Fruit fly (Drosophila melanogaster): ENCODE measurements around the gene CG14785.

The CG14785 gene

dm6 chrX:1454837-1455236 is 2.0 kb downstream of the CG14785 start (continued):
- TF ChIP-seq Trl (optimal IDR thresholded peaks at IDR 0.05) = no peak
- no peak for TF ChIP-seq Trl (GFP tag; optimal IDR thresholded peaks at IDR 0.05)
- no peak for TF ChIP-seq chif (GFP tag; optimal IDR thresholded peaks at IDR 0.05)
- no peak for TF ChIP-seq Tbp (GFP tag; optimal IDR thresholded peaks at IDR 0.05)
- no peak for TF ChIP-seq zen2 (GFP tag; IDR thresholded peaks at IDR 0.05; ENCODE audit: partially characterized antibody)
- peak; percentile 53; the same call in 1 of the 4 replicates for TF ChIP-seq Dll (GFP tag; IDR thresholded peaks at IDR 0.05; ENCODE audit: partially characterized antibody)
- no peak for TF ChIP-seq z (GFP tag; IDR thresholded peaks at IDR 0.05)
- no peak for TF ChIP-seq CG3838 (GFP tag; optimal IDR thresholded peaks at IDR 0.05)
- TF ChIP-seq NFAT (GFP tag; IDR thresholded peaks at IDR 0.05) = no peak
- TF ChIP-seq seq (GFP tag; IDR thresholded peaks at IDR 0.05) = no peak
- TF ChIP-seq bsh (GFP tag; optimal IDR thresholded peaks at IDR 0.05) = no peak
- no peak for TF ChIP-seq tna (GFP tag; IDR thresholded peaks at IDR 0.05; ENCODE audit: partially characterized antibody)

- no peak for TF ChIP-seq peb (GFP tag; IDR thresholded peaks at IDR 0.05)
Observed at dm6 chrX:1452130-1452529, 4.7 kb downstream of the CG14785 start, which contains the start of gene Gr2a. Gene Gr2a, plus strand, starts transcription at chrX:1452430.

dm6 chrX:1414269-1414668 is 42.6 kb downstream of the CG14785 start:
- no peak for TF ChIP-seq schlank (tag; optimal IDR thresholded peaks at IDR 0.05)
- peak; percentile 75 for TF ChIP-seq Hr39 (optimal IDR thresholded peaks at IDR 0.05)

- 0 out of 4 replicates have a peak, but pooled peaks have one; percentile 23 for TF ChIP-seq chinmo (GFP tag; IDR thresholded peaks at IDR 0.05; ENCODE audit: partially characterized antibody)
- peak; percentile 23 for TF ChIP-seq sens (GFP tag)
- TF ChIP-seq D19A (tag; optimal IDR thresholded peaks at IDR 0.05) = peak; percentile 90
- TF ChIP-seq scrt (GFP tag; optimal IDR thresholded peaks at IDR 0.05) = peak; percentile 34
- TF ChIP-seq row (GFP tag; IDR thresholded peaks at IDR 0.05) = peak; percentile 41; the same call in 2 of the 3 replicates
- peak; percentile 96 for TF ChIP-seq Deaf1 (tag; optimal IDR thresholded peaks at IDR 0.05)
- no peak for TF ChIP-seq CG9932 (GFP tag; IDR thresholded peaks at IDR 0.05)
- TF ChIP-seq CG18599 (GFP tag; optimal IDR thresholded peaks at IDR 0.05) = peak; percentile 53
- TF ChIP-seq CG10543 (GFP tag; optimal IDR thresholded peaks at IDR 0.05) = peak; percentile 28
- TF ChIP-seq CG16779 (GFP tag; IDR thresholded peaks at IDR 0.05) = peak; percentile 70; the same call in 1 of the 2 replicates
- TF ChIP-seq E2f1 (GFP tag; IDR thresholded peaks at IDR 0.05) = no peak
- TF ChIP-seq Adf1 (GFP tag; IDR thresholded peaks at IDR 0.05) = peak; percentile 71
- peak; percentile 15 for TF ChIP-seq nom (GFP tag; optimal IDR thresholded peaks at IDR 0.05)
- peak in 1 of 2 experiments; percentile 28 for TF ChIP-seq crp (GFP tag; optimal IDR thresholded peaks at IDR 0.05)
- TF ChIP-seq CG8290 (GFP tag; optimal IDR thresholded peaks at IDR 0.05) = no peak
- peak in 1 of 2 experiments; percentile 56 for TF ChIP-seq CG8290 (tag; optimal IDR thresholded peaks at IDR 0.05)
- TF ChIP-seq Drgx (GFP tag; IDR thresholded peaks at IDR 0.05) = 0 out of 2 replicates have a peak, but pooled peaks have one; percentile 5
- no peak for TF ChIP-seq sd (tag; optimal IDR thresholded peaks at IDR 0.05)
- peak; percentile 63 for TF ChIP-seq CG13894 (tag; optimal IDR thresholded peaks at IDR 0.05)
- no peak for TF ChIP-seq CG1602 (GFP tag; optimal IDR thresholded peaks at IDR 0.05)
- peak; percentile 24 for TF ChIP-seq Ets65A (GFP tag)
- TF ChIP-seq ewg (GFP tag; optimal IDR thresholded peaks at IDR 0.05) = peak; percentile 26
- peak; percentile 15 for TF ChIP-seq CG2678 (tag; optimal IDR thresholded peaks at IDR 0.05)
- peak; percentile 1 for TF ChIP-seq Meics (GFP tag; optimal IDR thresholded peaks at IDR 0.05)
- TF ChIP-seq wdn (GFP tag; IDR thresholded peaks at IDR 0.05) = no peak
Observed at dm6 chrX:1411225-1411932, 45.5 kb downstream of the CG14785 start.

All from whole organism, embryonic.